Fruit fly (Drosophila melanogaster): ENCODE data around the gene Gprk2.

Gene Gprk2

DNA sequence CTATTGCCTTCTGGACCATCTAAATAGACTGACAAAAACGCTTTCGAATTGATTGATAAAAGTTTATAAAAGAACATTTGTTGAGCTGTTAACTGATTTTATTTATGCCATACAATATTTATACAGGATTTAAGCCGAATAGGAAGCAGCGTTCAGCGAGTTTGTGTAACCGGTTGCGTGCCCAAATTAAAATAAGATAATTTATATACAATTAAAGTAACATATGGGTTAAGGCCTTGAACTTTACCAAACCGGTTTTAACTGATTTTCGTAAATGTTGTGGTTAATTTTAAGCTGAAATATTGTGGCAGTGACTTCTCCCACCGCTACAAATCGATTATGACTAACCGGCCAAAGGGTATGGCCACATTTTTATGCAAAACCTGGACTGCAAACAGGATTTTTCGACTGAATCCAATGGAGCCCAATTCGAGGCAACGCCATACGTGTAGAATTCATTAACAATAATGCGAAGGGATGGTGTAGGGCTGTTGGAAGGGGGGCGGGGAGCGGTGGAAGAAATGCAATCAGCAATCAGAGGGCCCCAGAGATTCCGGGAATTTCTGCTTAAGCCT is 4.7 kb downstream of the Gprk2 start (continued):
- no peak for TF ChIP-seq net (GFP tag; optimal IDR thresholded peaks at IDR 0.05)
- TF ChIP-seq CG4318 (GFP tag; optimal IDR thresholded peaks at IDR 0.05) = no peak
- no peak for TF ChIP-seq CG9139 (GFP tag; optimal IDR thresholded peaks at IDR 0.05)
- peak; percentile 32 for TF ChIP-seq pdm3 (GFP tag; optimal IDR thresholded peaks at IDR 0.05)
- TF ChIP-seq Sox14 (GFP tag; optimal IDR thresholded peaks at IDR 0.05) = no peak
- TF ChIP-seq dsx (GFP tag; optimal IDR thresholded peaks at IDR 0.05; ENCODE audit: poor library complexity, severe bottlenecking) = no peak
- no peak for TF ChIP-seq CG8319 (GFP tag; optimal IDR thresholded peaks at IDR 0.05)
- TF ChIP-seq CG7368 (GFP tag; optimal IDR thresholded peaks at IDR 0.05) = no peak
- no peak for TF ChIP-seq Sox15 (GFP tag; optimal IDR thresholded peaks at IDR 0.05)
- no peak for TF ChIP-seq Gug (GFP tag; IDR thresholded peaks at IDR 0.05)
- no peak for TF ChIP-seq achi (GFP tag; optimal IDR thresholded peaks at IDR 0.05)
- TF ChIP-seq CG32006 (GFP tag; optimal IDR thresholded peaks at IDR 0.05) = no peak
- no peak for TF ChIP-seq acj6 (GFP tag; optimal IDR thresholded peaks at IDR 0.05)
- no peak for TF ChIP-seq Eip93F (GFP tag; optimal IDR thresholded peaks at IDR 0.05)
- TF ChIP-seq topi (GFP tag; optimal IDR thresholded peaks at IDR 0.05) = peak; percentile 42
- TF ChIP-seq CG15336 (GFP tag; IDR thresholded peaks at IDR 0.05) = no peak
- TF ChIP-seq CG6792 (GFP tag; optimal IDR thresholded peaks at IDR 0.05) = no peak
- TF ChIP-seq esn (GFP tag; optimal IDR thresholded peaks at IDR 0.05) = peak; percentile 48
- no peak for TF ChIP-seq cyc (GFP tag; optimal IDR thresholded peaks at IDR 0.05)
- no peak for TF ChIP-seq CG11762 (GFP tag; optimal IDR thresholded peaks at IDR 0.05; ENCODE audit: insufficient read depth)
- peak; percentile 18 for TF ChIP-seq OdsH (GFP tag; optimal IDR thresholded peaks at IDR 0.05)
- TF ChIP-seq lz (GFP tag; optimal IDR thresholded peaks at IDR 0.05) = peak; percentile 39
- peak; percentile 36 for TF ChIP-seq Smox (GFP tag; optimal IDR thresholded peaks at IDR 0.05)
- no peak for TF ChIP-seq CG8119 (GFP tag; IDR thresholded peaks at IDR 0.05)

DNA sequence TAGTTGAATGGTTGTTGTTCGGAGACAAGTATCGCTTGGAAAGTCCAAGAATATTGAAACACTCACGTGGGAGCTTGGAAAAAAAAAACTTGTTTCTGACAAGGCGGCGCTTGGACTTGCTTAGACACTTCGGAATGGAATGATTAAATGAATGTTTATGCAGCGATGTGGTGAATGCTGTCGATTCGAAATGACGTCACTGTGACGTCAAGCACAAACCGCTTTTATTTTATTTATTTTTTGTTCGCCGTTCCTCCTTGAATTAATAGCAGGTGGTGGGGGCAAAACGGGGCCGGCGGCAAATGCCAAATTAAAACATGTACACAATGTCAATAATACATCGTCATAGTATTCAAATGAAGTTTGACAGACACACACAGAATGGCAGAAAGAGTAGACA is 14.5 kb downstream of the Gprk2 start:
- peak; percentile 59 for TF ChIP-seq fkh (GFP tag; optimal IDR thresholded peaks at IDR 0.05)
- no peak for TF ChIP-seq cyc (GFP tag; optimal IDR thresholded peaks at IDR 0.05)

DNA sequence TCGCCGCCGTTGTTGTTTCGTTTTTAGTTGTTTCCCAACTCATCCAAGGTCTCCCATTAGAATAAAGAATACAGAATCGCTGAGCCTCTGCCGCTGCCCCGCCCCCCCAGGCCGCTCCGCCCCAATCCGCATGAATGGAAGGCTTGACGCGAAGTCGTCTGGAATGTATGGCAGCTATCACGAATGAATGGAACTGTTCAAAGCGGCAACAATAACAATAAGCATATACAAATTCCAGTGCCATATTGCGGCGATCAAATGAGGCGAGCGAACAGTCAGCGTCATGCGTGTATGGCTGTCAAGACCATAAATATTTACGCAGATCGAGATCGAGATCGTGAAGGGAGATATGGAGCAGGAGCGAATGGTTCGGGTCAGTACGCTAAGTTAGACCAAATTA is 15.6 kb downstream of the Gprk2 start:
- TF ChIP-seq Eip78C (GFP tag) (peak; percentile 23), CG9139 (GFP tag; optimal IDR thresholded peaks at IDR 0.05) (no peak)

DNA sequence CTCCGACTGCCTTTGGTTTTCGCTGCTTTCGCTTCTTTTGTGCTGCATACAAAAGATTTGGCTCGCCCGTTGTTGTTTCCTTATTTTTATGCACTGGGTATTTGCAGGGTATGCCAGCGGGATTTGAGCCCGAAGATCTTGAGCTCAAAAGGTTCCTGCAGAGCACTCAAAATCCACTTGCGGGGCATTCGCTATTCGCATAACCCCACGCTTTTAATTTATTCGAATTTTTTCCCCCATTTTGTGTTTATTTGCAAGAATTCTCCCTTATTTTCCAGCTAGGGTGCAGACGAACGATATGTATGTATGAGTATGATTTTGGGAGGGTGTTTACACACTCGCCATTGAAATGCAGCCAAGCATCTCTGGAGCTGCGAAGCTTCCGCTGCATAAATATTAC is 16.9 kb downstream of the Gprk2 start:
- TF ChIP-seq CG6792 (GFP tag; optimal IDR thresholded peaks at IDR 0.05) (peak; percentile 30), ss (GFP tag; optimal IDR thresholded peaks at IDR 0.05) (no peak), dac (GFP tag; optimal IDR thresholded peaks at IDR 0.05) (no peak), CG3919 (GFP tag; optimal IDR thresholded peaks at IDR 0.05) (no peak), CG3032 (tag; optimal IDR thresholded peaks at IDR 0.05) (no peak), CG34406 (GFP tag; optimal IDR thresholded peaks at IDR 0.05) (peak; percentile 6), fkh (GFP tag; optimal IDR thresholded peaks at IDR 0.05) (no peak), OdsH (GFP tag; optimal IDR thresholded peaks at IDR 0.05) (peak; percentile 20), CG32006 (GFP tag; optimal IDR thresholded peaks at IDR 0.05) (no peak), salr (GFP tag; optimal IDR thresholded peaks at IDR 0.05) (no peak), Eip78C (GFP tag) (peak; percentile 74), Ets96B (tag; optimal IDR thresholded peaks at IDR 0.05) (peak; percentile 0), CG10631 (GFP tag; optimal IDR thresholded peaks at IDR 0.05) (no peak), CG8119 (GFP tag; IDR thresholded peaks at IDR 0.05) (no peak), fd59A (GFP tag; optimal IDR thresholded peaks at IDR 0.05) (no peak), pdm3 (GFP tag; optimal IDR thresholded peaks at IDR 0.05) (peak; percentile 4), CG16779 (tag; optimal IDR thresholded peaks at IDR 0.05) (no peak), cyc (GFP tag; optimal IDR thresholded peaks at IDR 0.05) (peak; percentile 2), CG7368 (GFP tag; optimal IDR thresholded peaks at IDR 0.05) (no peak), CG11762 (GFP tag; optimal IDR thresholded peaks at IDR 0.05; ENCODE audit: insufficient read depth) (no peak), svp (GFP tag) (peak; percentile 26), fd85E (GFP tag; optimal IDR thresholded peaks at IDR 0.05) (no peak), net (GFP tag; optimal IDR thresholded peaks at IDR 0.05) (no peak), spab (GFP tag; optimal IDR thresholded peaks at IDR 0.05) (no peak), CG11294 (GFP tag; IDR thresholded peaks at IDR 0.05) (no peak), lz (GFP tag; optimal IDR thresholded peaks at IDR 0.05) (peak; percentile 29), Sox15 (GFP tag; optimal IDR thresholded peaks at IDR 0.05) (no peak), CG31627 (GFP tag; optimal IDR thresholded peaks at IDR 0.05) (peak; percentile 30), Smox (GFP tag; optimal IDR thresholded peaks at IDR 0.05) (peak; percentile 23), CG8319 (GFP tag; optimal IDR thresholded peaks at IDR 0.05) (no peak), Blimp-1 (GFP tag; optimal IDR thresholded peaks at IDR 0.05) (no peak), CG8632 (GFP tag; optimal IDR thresholded peaks at IDR 0.05) (peak; percentile 26), Met (GFP tag; optimal IDR thresholded peaks at IDR 0.05) (peak; percentile 57), CG4318 (GFP tag; optimal IDR thresholded peaks at IDR 0.05) (no peak)

Measured in whole organism, prepupa.